Worm (Caenorhabditis elegans) whole organism, late embryonic: ENCODE data around the gene agmo-1.

Experiments used
- C08G9.2 ChIP-seq: sonication (generic microtip); optimal IDR thresholded peaks from 2 replicates; lab custom pipeline; 2016; ENCODE audit warnings: mild to moderate bottlenecking, missing genetic modification characterization, moderate library complexity, missing compliant biosample characterization
- K02D7.2 ChIP-seq: sonication (generic microtip); optimal IDR thresholded peaks from 2 replicates; lab custom pipeline; 2017; ENCODE audit warnings: mild to moderate bottlenecking, missing genetic modification characterization, missing compliant biosample characterization
- K09A11.1 ChIP-seq: sonication (generic microtip); optimal IDR thresholded peaks from 2 replicates; lab custom pipeline; 2017; ENCODE audit warnings: antibody characterized with exemption, mild to moderate bottlenecking, missing genetic modification characterization, missing compliant biosample characterization; ENCODE audit not compliant: insufficient read depth
- ceh-19 ChIP-seq: fragments of 200-800 bp; sonication (Bioruptor generic); optimal IDR thresholded peaks from 2 replicates; lab custom pipeline; 2018; ENCODE audit warnings: mild to moderate bottlenecking, missing genetic modification characterization, missing compliant biosample characterization
- ceh-2 ChIP-seq: sonication (generic microtip); optimal IDR thresholded peaks from 2 replicates; lab custom pipeline; 2016; ENCODE audit warnings: missing genotype, missing genetic modification characterization, missing compliant biosample characterization
- ceh-22 ChIP-seq: sonication (generic microtip); optimal IDR thresholded peaks from 2 replicates; lab custom pipeline; 2017; ENCODE audit warnings: missing biosample characterization, missing genetic modification characterization
- ceh-24 ChIP-seq: sonication (generic microtip); optimal IDR thresholded peaks from 2 replicates; lab custom pipeline; 2016; ENCODE audit warnings: mild to moderate bottlenecking, missing genetic modification characterization, missing compliant biosample characterization
- ceh-30 ChIP-seq: fragments of 150-350 bp; optimal IDR thresholded peaks from 2 replicates; lab custom pipeline; 2014; ENCODE audit warnings: missing biosample characterization, missing genetic modification characterization
- ceh-45 ChIP-seq: fragments of 200-800 bp; sonication (Bioruptor generic); IDR thresholded peaks from 2 replicates; pipeline ENCODE4 v1.3.6; 2022; ENCODE audit warnings: missing genetic modification reagents, missing genetic modification characterization, missing compliant biosample characterization
- ceh-48 ChIP-seq: sonication (generic microtip); optimal IDR thresholded peaks from 2 replicates; lab custom pipeline; 2016; ENCODE audit warnings: missing genetic modification characterization, inconsistent platforms, missing compliant biosample characterization
- ceh-9 ChIP-seq: sonication (generic microtip); optimal IDR thresholded peaks from 2 replicates; lab custom pipeline; 2016; ENCODE audit warnings: mild to moderate bottlenecking, missing genetic modification characterization, inconsistent platforms, missing compliant biosample characterization
- dmd-4 ChIP-seq: sonication (generic microtip); optimal IDR thresholded peaks from 2 replicates; lab custom pipeline; 2016; ENCODE audit warnings: borderline replicate concordance, missing genetic modification characterization, missing compliant biosample characterization
- dve-1 ChIP-seq: sonication (generic microtip); optimal IDR thresholded peaks from 2 replicates; lab custom pipeline; 2017; ENCODE audit warnings: antibody characterized with exemption, mild to moderate bottlenecking, missing genetic modification characterization, missing compliant biosample characterization
- elt-2 ChIP-seq: sonication (generic microtip); optimal IDR thresholded peaks from 2 replicates; lab custom pipeline; 2016; ENCODE audit warnings: missing genetic modification reagents, missing genetic modification characterization, missing compliant biosample characterization
- eyg-1 ChIP-seq: sonication (generic microtip); optimal IDR thresholded peaks from 2 replicates; lab custom pipeline; 2016; ENCODE audit warnings: missing genotype, missing genetic modification characterization, missing compliant biosample characterization
- fax-1 ChIP-seq: sonication (generic microtip); optimal IDR thresholded peaks from 2 replicates; lab custom pipeline; 2016; ENCODE audit warnings: missing genotype, missing genetic modification characterization, missing compliant biosample characterization
- fkh-10 ChIP-seq: fragments of 150-350 bp; optimal IDR thresholded peaks from 2 replicates; lab custom pipeline; 2014; ENCODE audit warnings: missing biosample characterization, missing genetic modification reagents, missing genetic modification characterization
- hlh-30 ChIP-seq: sonication (generic microtip); optimal IDR thresholded peaks from 2 replicates; lab custom pipeline; 2017; ENCODE audit warnings: antibody characterized with exemption, missing genetic modification characterization, missing compliant biosample characterization; ENCODE audit not compliant: insufficient read depth
- hlh-8 ChIP-seq: sonication (generic microtip); optimal IDR thresholded peaks from 2 replicates; lab custom pipeline; 2016; ENCODE audit warnings: missing genotype, missing genetic modification characterization, missing compliant biosample characterization
- lin-11 ChIP-seq: fragments of 200-800 bp; sonication (Bioruptor generic); optimal IDR thresholded peaks from 2 replicates; lab custom pipeline; 2018; ENCODE audit warnings: mild to moderate bottlenecking, missing genetic modification characterization, missing compliant biosample characterization
- nfya-1 ChIP-seq: sonication (generic microtip); optimal IDR thresholded peaks from 2 replicates; lab custom pipeline; 2017; ENCODE audit warnings: missing genetic modification characterization, mild to moderate bottlenecking, missing compliant biosample characterization, antibody characterized with exemption, moderate library complexity
- nhr-11 ChIP-seq: fragments of 150-350 bp; optimal IDR thresholded peaks from 2 replicates; lab custom pipeline; 2014; ENCODE audit warnings: missing biosample characterization, missing genetic modification characterization
- npax-4 ChIP-seq: sonication (generic microtip); optimal IDR thresholded peaks from 2 replicates; lab custom pipeline; 2016; ENCODE audit warnings: missing genetic modification characterization, missing compliant biosample characterization
- pag-3 ChIP-seq: sonication (generic microtip); optimal IDR thresholded peaks from 2 replicates; lab custom pipeline; 2016; ENCODE audit warnings: missing compliant biosample characterization, missing genetic modification characterization, borderline replicate concordance
- pha-4 ChIP-seq: fragments of 150-350 bp; optimal IDR thresholded peaks from 2 replicates; lab custom pipeline; 2018; ENCODE audit warnings: missing biosample characterization, missing genetic modification reagents, missing genetic modification characterization
- ref-2 ChIP-seq: sonication (generic microtip); optimal IDR thresholded peaks from 2 replicates; lab custom pipeline; 2016; ENCODE audit warnings: missing genetic modification characterization, missing compliant biosample characterization
- sdc-2 ChIP-seq: sonication (generic microtip); optimal IDR thresholded peaks from 2 replicates; lab custom pipeline; 2016; ENCODE audit warnings: missing genotype, missing genetic modification characterization, missing compliant biosample characterization
- unc-42 ChIP-seq: sonication (generic microtip); optimal IDR thresholded peaks from 2 replicates; lab custom pipeline; 2016; ENCODE audit warnings: missing genotype, missing genetic modification characterization, missing compliant biosample characterization
- unc-86 ChIP-seq: sonication (generic microtip); optimal IDR thresholded peaks from 2 replicates; lab custom pipeline; 2016; ENCODE audit warnings: missing genetic modification characterization, missing compliant biosample characterization
- zip-5 ChIP-seq: sonication (generic microtip); optimal IDR thresholded peaks from 2 replicates; lab custom pipeline; 2016; ENCODE audit warnings: missing genetic modification characterization, missing compliant biosample characterization
- ztf-16 ChIP-seq: sonication (generic microtip); optimal IDR thresholded peaks from 2 replicates; lab custom pipeline; 2017; ENCODE audit warnings: missing genetic modification characterization, missing compliant biosample characterization

The agmo-1 gene

DNA sequence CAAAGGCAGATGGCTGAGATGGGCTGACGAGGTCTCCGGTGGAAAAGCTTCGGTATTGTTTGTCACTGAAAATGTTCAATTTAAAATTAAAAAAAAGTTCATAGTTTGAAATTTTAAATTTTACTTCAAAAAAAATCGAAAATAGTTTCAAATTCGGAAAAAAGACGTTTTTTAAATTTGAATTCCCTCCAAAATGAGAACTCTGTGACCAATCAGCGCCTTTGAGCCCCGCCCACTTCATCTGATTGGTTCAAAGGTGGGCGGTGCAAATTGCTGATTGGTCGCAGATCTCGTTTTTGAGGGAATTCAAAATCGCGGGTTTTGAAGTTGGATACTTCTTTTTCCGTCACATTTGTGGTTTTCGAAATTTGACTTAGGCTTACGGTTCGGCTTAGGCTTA, 39.9 kb upstream of the agmo-1 start:
- no peak for TF ChIP-seq ceh-2 (tag; lab: Kevin White, UChicago)
- peak; percentile 93 for TF ChIP-seq nfya-1 (tag; lab: Kevin White, UChicago)
- TF ChIP-seq, all 69 proteins: peak for 1

ce11 chrIII:12836742-12837285, 38.4 kb upstream of the agmo-1 start:
- TF ChIP-seq zip-5 (tag; lab: Kevin White, UChicago) (no peak), nhr-11 (no peak), sdc-2 (no peak), dve-1 (tag; lab: Kevin White, UChicago) (peak; percentile 82)

DNA sequence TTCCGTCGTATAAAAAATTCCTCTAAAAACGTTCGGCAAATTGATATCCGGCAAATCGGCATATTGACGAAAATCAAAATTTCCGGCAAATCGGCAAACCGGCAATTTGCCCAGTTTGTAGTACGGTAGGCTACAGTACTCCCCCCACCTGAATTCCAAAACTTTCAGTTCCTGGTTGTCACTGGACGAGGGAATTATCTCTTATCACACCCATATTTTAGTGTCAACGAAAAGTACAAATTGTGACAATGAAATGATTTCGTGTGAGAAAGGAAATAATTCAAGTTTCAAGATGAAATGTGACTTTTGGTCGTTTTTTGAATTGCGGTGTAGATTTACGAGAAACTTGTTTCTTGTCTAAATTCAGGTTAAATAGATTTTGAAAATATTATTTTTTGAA, 34.7 kb upstream of the agmo-1 start:
- TF ChIP-seq unc-86 (no peak), ceh-9 (tag; lab: Kevin White, UChicago) (no peak), hlh-30 (no peak)

DNA sequence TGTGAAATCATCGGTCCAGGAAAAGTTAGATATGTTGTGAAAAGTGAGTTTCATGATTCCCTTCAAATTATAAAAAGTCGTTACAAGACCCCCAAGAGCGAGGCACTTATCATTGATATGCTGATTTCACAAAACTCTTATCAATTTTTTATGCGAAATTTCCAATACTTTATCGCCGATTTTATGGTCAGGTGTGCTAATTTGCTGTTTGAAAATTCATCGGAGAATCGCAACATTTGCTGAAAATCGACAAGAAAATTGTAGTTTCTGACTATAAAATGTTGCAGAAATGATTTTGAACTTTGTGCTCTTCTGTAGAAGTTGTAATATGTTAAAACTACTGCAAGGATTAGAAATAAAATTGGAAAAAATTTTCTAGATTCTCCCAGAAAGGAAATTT, 33.3 kb upstream of the agmo-1 start:
- TF ChIP-seq ceh-24 (tag; lab: Kevin White, UChicago) (no peak), pha-4 (no peak), lin-11 (no peak), fax-1 (tag; lab: Kevin White, UChicago) (no peak), ceh-30 (tag; lab: Kevin White, UChicago) (no peak), C08G9.2 (no peak), ceh-22 (tag; lab: Kevin White, UChicago) (no peak), dmd-4 (tag; lab: Kevin White, UChicago) (no peak), ztf-16 (tag; lab: Kevin White, UChicago) (no peak), ref-2 (tag; lab: Kevin White, UChicago) (no peak)

DNA sequence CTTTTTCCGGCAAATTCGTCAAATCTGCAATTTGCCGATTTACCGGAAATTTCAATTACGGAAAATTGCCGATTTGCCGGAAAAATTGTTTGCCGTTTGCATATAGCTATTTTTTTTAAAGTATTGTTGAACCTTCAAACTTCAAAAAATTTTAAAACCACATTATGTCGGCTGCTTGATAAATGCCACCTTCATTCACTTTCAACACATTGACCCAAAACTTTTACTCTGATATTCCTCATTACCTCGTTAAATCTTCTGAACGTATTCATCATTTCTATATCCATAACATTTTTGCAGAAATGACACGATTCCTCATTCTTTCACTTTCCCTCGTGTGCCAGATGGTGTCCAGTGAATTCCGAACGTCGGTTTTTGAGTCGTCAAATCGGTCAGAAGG, 30.7 kb upstream of the agmo-1 start, which contains the start of gene Y37D8A.3:
Y37D8A.3 (plus strand) TSS at position 301 of the 400 bp plus-strand sequence.
- TF ChIP-seq ceh-45 (GFP tag; lab: Robert Waterston, UW) (no peak), pag-3 (tag; lab: Kevin White, UChicago) (no peak), npax-4 (tag; lab: Kevin White, UChicago) (no peak), C08G9.2 (no peak), eyg-1 (tag; lab: Kevin White, UChicago) (no peak)
- TF ChIP-seq, all 69 proteins: peak for 0

DNA sequence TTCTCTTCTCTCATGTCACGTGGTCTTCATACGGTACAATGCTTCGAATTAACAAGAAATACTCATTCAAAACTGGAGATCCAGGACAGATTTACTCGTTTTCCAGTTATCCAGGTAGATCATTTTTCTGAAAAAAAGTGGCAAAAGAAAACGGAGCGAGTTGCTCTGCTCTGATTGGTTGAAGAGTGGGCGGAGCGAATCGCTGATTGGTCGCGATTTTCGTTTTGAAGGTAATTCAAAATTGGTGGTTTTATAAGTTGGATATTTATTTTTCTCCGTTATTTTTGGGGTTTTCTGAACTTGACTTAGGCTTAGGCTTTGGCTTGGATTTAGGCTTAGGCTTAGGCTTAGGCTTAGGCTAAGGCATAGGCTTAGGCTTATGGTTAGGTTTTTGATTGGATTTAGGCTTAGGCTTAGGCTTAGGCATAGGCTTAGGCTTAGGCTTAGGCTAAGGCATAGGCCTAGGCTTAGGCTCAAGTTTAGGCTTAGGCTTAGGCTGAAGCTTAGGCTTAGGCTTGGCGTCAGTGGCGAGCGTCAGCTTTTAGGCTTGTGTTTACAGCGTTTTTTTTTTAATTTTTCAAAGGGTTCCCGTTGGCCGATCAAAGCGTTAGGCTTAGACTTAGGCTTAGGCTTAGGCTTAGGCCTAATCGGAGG, 24.4 kb upstream of the agmo-1 start:
- TF ChIP-seq K02D7.2 (peak; percentile 24), hlh-8 (tag; lab: Kevin White, UChicago) (no peak), fkh-10 (GFP tag; lab: Kevin White, UChicago) (no peak), elt-2 (tag; lab: Kevin White, UChicago) (no peak), C08G9.2 (no peak), nfya-1 (tag; lab: Kevin White, UChicago) (peak; percentile 75), dve-1 (tag; lab: Kevin White, UChicago) (peak; percentile 31)
- TF ChIP-seq, all 69 proteins: peak for 3

DNA sequence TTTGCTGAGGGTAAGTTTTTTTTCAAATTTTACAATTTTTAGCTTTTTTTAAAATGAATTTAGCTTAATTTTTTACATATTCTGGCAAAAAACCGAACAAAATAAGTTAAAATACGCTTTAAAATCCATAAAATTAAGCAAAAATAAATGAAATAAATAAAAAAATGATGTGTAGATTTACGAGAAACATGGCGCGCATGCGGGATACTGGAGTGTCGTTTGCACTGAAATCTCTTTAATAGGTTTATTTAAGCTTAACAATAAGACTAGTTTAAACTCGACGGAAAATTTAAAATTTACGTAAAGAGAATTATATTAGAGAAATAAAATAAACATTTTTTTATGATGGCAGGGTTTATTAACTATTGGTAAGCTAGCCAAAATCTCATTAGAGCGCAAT, 23.0 kb upstream of the agmo-1 start:
- no peak for TF ChIP-seq ref-2 (tag; lab: Kevin White, UChicago)
- no peak for TF ChIP-seq ceh-48 (tag; lab: Kevin White, UChicago)
- peak; percentile 55 for TF ChIP-seq unc-42 (tag; lab: Kevin White, UChicago)
- no peak for TF ChIP-seq K09A11.1 (tag; lab: Kevin White, UChicago)
- no peak for TF ChIP-seq C08G9.2
- no peak for TF ChIP-seq unc-86
- TF ChIP-seq ceh-2 (tag; lab: Kevin White, UChicago), result no peak
- no peak for TF ChIP-seq lin-11
- TF ChIP-seq ceh-19 (GFP tag; lab: Kevin White, UChicago), result no peak
- TF ChIP-seq, all 69 proteins: peak for 1
